Fruit fly (Drosophila melanogaster) whole organism, embryonic: ENCODE results near the gene CG8292.

ENCODE experiments used
- Adf1 ChIP-seq: fragments of 200-800 bp; sonication (Bioruptor generic); IDR thresholded peaks from 2 replicates; pipeline ENCODE4 v1.3.6; 2022; ENCODE audit warnings: missing biosample characterization, missing genetic modification characterization
- BEAF-32 ChIP-seq: fragments of 200-800 bp; sonication (Bioruptor generic); optimal IDR thresholded peaks from 3 replicates; lab custom pipeline; 2017; ENCODE audit warnings: missing biosample characterization, missing genetic modification characterization, mild to moderate bottlenecking, moderate library complexity, missing genetic modification reagents
- Bdp1 ChIP-seq: fragments of 200-800 bp; sonication (Bioruptor generic); optimal IDR thresholded peaks from 3 replicates; lab custom pipeline; 2016; ENCODE audit warnings: missing biosample characterization, missing genetic modification characterization
- CG12659 ChIP-seq: fragments of 200-800 bp; sonication (Bioruptor generic); optimal IDR thresholded peaks from 3 replicates; lab custom pipeline; 2017; ENCODE audit warnings: mild to moderate bottlenecking, missing biosample characterization, missing genetic modification reagents, missing genetic modification characterization
- CG14860 ChIP-seq: fragments of 200-800 bp; sonication (Bioruptor generic); IDR thresholded peaks from 3 replicates; pipeline ENCODE4 v1.3.6; 2022; ENCODE audit warnings: missing biosample characterization, missing genetic modification characterization; ENCODE audit not compliant: partially characterized antibody
- CG1529 ChIP-seq: fragments of 200-800 bp; sonication (Bioruptor generic); optimal IDR thresholded peaks from 3 replicates; lab custom pipeline; 2018; ENCODE audit warnings: missing biosample characterization, missing genetic modification characterization
- CG16813 ChIP-seq: fragments of 200-800 bp; sonication (Bioruptor generic); IDR thresholded peaks from 3 replicates; pipeline ENCODE4 v1.3.6; 2022; ENCODE audit warnings: missing biosample characterization, missing genetic modification characterization; ENCODE audit not compliant: partially characterized antibody
- CG1792 ChIP-seq: fragments of 200-800 bp; sonication (Bioruptor generic); optimal IDR thresholded peaks from 2 replicates; lab custom pipeline; 2016; ENCODE audit warnings: missing biosample characterization, missing genetic modification characterization
- CG31365 ChIP-seq: fragments of 200-800 bp; sonication (Bioruptor generic); optimal IDR thresholded peaks from 2 replicates; lab custom pipeline; 2018; ENCODE audit warnings: missing biosample characterization, mild to moderate bottlenecking, missing genetic modification characterization
- CG32767 ChIP-seq: fragments of 200-800 bp; sonication (Bioruptor generic); IDR thresholded peaks from 2 replicates; pipeline ENCODE4 v1.3.6; 2022; ENCODE audit warnings: missing biosample characterization, missing genetic modification characterization
- CG6254 ChIP-seq: fragments of 200-800 bp; sonication (Bioruptor generic); optimal IDR thresholded peaks from 3 replicates; lab custom pipeline; 2017; ENCODE audit warnings: mild to moderate bottlenecking, missing biosample characterization, missing genetic modification reagents, missing genetic modification characterization
- CG6683 ChIP-seq: fragments of 200-800 bp; sonication (Bioruptor generic); optimal IDR thresholded peaks from 2 replicates; lab custom pipeline; 2017; ENCODE audit warnings: missing biosample characterization, mild to moderate bottlenecking, missing genetic modification characterization, missing genetic modification reagents
- CG6791 ChIP-seq: fragments of 200-800 bp; sonication (Bioruptor generic); IDR thresholded peaks from 3 replicates; pipeline ENCODE4 v1.3.6; 2022; ENCODE audit warnings: missing biosample characterization, missing genetic modification characterization; ENCODE audit not compliant: partially characterized antibody
- CG9437 ChIP-seq: fragments of 200-800 bp; sonication (Bioruptor generic); optimal IDR thresholded peaks from 2 replicates; lab custom pipeline; 2018; ENCODE audit warnings: missing biosample characterization, mild to moderate bottlenecking, missing genetic modification characterization
- CG9609 ChIP-seq: fragments of 200-800 bp; sonication (Bioruptor generic); optimal IDR thresholded peaks from 3 replicates; lab custom pipeline; 2016; ENCODE audit warnings: missing biosample characterization, missing genetic modification characterization
- CG9727 ChIP-seq: fragments of 200-800 bp; sonication (Bioruptor generic); optimal IDR thresholded peaks from 3 replicates; lab custom pipeline; 2017; ENCODE audit warnings: missing biosample characterization, mild to moderate bottlenecking, missing genetic modification characterization
- CG9932 ChIP-seq: fragments of 200-800 bp; sonication (Bioruptor generic); IDR thresholded peaks from 2 replicates; pipeline ENCODE4 v1.3.6; 2022; ENCODE audit warnings: missing biosample characterization, missing genetic modification characterization
- CoRest ChIP-seq: fragments of 200-800 bp; sonication (Bioruptor generic); optimal IDR thresholded peaks from 3 replicates; lab custom pipeline; 2018; ENCODE audit warnings: missing biosample characterization, mild to moderate bottlenecking, missing genetic modification characterization, moderate library complexity
- Dfd ChIP-seq, 2 experiments: fragments of >200 bp; optimal IDR thresholded peaks; 2 replicates each; lab custom pipeline; 2017; ENCODE audit warnings: missing biosample characterization in 2 of 2, missing genetic modification characterization in 2 of 2
- Dll ChIP-seq: fragments of 200-800 bp; sonication (Bioruptor generic); IDR thresholded peaks from 4 replicates; pipeline ENCODE4 v1.3.6; 2022; ENCODE audit warnings: missing biosample characterization, missing genetic modification characterization; ENCODE audit not compliant: partially characterized antibody
- Doc3 ChIP-seq: fragments of 200-800 bp; sonication (Bioruptor generic); IDR thresholded peaks from 3 replicates; pipeline ENCODE4 v1.3.6; 2022; ENCODE audit warnings: missing biosample characterization, missing genetic modification characterization; ENCODE audit not compliant: partially characterized antibody
- HLH54F ChIP-seq: fragments of 200-800 bp; sonication (Bioruptor generic); optimal IDR thresholded peaks from 3 replicates; lab custom pipeline; 2016; ENCODE audit warnings: missing biosample characterization, missing genetic modification characterization
- HLHmδ ChIP-seq: fragments of 200-800 bp; sonication (Bioruptor generic); optimal IDR thresholded peaks from 2 replicates; lab custom pipeline; 2018; ENCODE audit warnings: missing biosample characterization, mild to moderate bottlenecking, missing genetic modification characterization, moderate library complexity
- Hmr ChIP-seq: fragments of 200-800 bp; sonication (Bioruptor generic); optimal IDR thresholded peaks from 3 replicates; lab custom pipeline; 2017; ENCODE audit warnings: mild to moderate bottlenecking, missing biosample characterization, missing genetic modification reagents, missing genetic modification characterization
- Hr39 ChIP-seq: fragments of >200 bp; optimal IDR thresholded peaks from 2 replicates; lab custom pipeline; 2017
- Jarid2 ChIP-seq: fragments of 200-800 bp; sonication (Bioruptor generic); optimal IDR thresholded peaks from 3 replicates; lab custom pipeline; 2017; ENCODE audit warnings: mild to moderate bottlenecking, missing biosample characterization, missing genetic modification reagents, missing genetic modification characterization
- Max ChIP-seq: fragments of 200-800 bp; sonication (Bioruptor generic); optimal IDR thresholded peaks from 2 replicates; lab custom pipeline; 2016; ENCODE audit warnings: missing biosample characterization, mild to moderate bottlenecking, missing genetic modification characterization
- Nf-YB ChIP-seq: fragments of 200-800 bp; sonication (Bioruptor generic); optimal IDR thresholded peaks from 3 replicates; lab custom pipeline; 2019; ENCODE audit warnings: missing biosample characterization, mild to moderate bottlenecking, missing genetic modification characterization, moderate library complexity
- ara ChIP-seq: fragments of 200-800 bp; sonication (Bioruptor generic); IDR thresholded peaks from 2 replicates; pipeline ENCODE4 v1.3.6; 2022; ENCODE audit warnings: missing biosample characterization, missing genetic modification characterization
- bab2 ChIP-seq: fragments of 200-800 bp; sonication (Bioruptor generic); optimal IDR thresholded peaks from 2 replicates; lab custom pipeline; 2016; ENCODE audit warnings: missing biosample characterization, missing genetic modification characterization
- bbx ChIP-seq: fragments of 200-800 bp; sonication (Bioruptor generic); IDR thresholded peaks from 2 replicates; pipeline ENCODE4 v1.3.6; 2022; ENCODE audit warnings: missing biosample characterization, missing genetic modification characterization; ENCODE audit not compliant: partially characterized antibody
- cas ChIP-seq: fragments of 200-800 bp; sonication (Bioruptor generic); IDR thresholded peaks from 2 replicates; pipeline ENCODE4 v1.3.6; 2022; ENCODE audit warnings: missing biosample characterization, missing genetic modification characterization
- dm ChIP-seq: fragments of 200-800 bp; sonication (Bioruptor generic); optimal IDR thresholded peaks from 3 replicates; lab custom pipeline; 2016; ENCODE audit warnings: missing biosample characterization, missing genetic modification characterization
- emc ChIP-seq: fragments of 200-800 bp; sonication (Bioruptor generic); optimal IDR thresholded peaks from 2 replicates; lab custom pipeline; 2016; ENCODE audit warnings: missing biosample characterization, missing genetic modification characterization
- ems ChIP-seq: fragments of 200-800 bp; sonication (Bioruptor generic); optimal IDR thresholded peaks from 3 replicates; lab custom pipeline; 2016; ENCODE audit warnings: missing biosample characterization, missing genetic modification characterization
- eyg ChIP-seq: fragments of 200-800 bp; sonication (Bioruptor generic); optimal IDR thresholded peaks from 3 replicates; lab custom pipeline; 2016; ENCODE audit warnings: missing biosample characterization, missing genetic modification characterization
- grn ChIP-seq: fragments of 200-800 bp; sonication (Bioruptor generic); optimal IDR thresholded peaks from 3 replicates; lab custom pipeline; 2017; ENCODE audit warnings: missing biosample characterization, missing genetic modification characterization
- hbn ChIP-seq: fragments of 200-800 bp; sonication (Bioruptor generic); IDR thresholded peaks from 2 replicates; pipeline ENCODE4 v1.3.6; 2022; ENCODE audit warnings: missing biosample characterization, missing genetic modification characterization; ENCODE audit not compliant: partially characterized antibody
- her ChIP-seq: fragments of 200-800 bp; sonication (Bioruptor generic); optimal IDR thresholded peaks from 2 replicates; lab custom pipeline; 2016; ENCODE audit warnings: missing biosample characterization, missing genetic modification characterization
- nerfin-2 ChIP-seq: fragments of 200-800 bp; sonication (Bioruptor generic); IDR thresholded peaks from 2 replicates; pipeline ENCODE4 v1.3.6; 2022; ENCODE audit warnings: missing biosample characterization, missing genetic modification characterization; ENCODE audit not compliant: partially characterized antibody
- seq ChIP-seq: fragments of 200-800 bp; sonication (Bioruptor generic); IDR thresholded peaks from 2 replicates; pipeline ENCODE4 v1.3.6; 2022; ENCODE audit warnings: missing biosample characterization, missing genetic modification characterization
- slou ChIP-seq: fragments of 200-800 bp; sonication (Bioruptor generic); optimal IDR thresholded peaks from 3 replicates; lab custom pipeline; 2016; ENCODE audit warnings: missing biosample characterization, missing genetic modification characterization
- so ChIP-seq: fragments of 200-800 bp; sonication (Bioruptor generic); IDR thresholded peaks from 3 replicates; pipeline ENCODE4 v1.3.6; 2022; ENCODE audit warnings: missing biosample characterization, missing genetic modification characterization
- sob ChIP-seq: fragments of 200-800 bp; sonication (Bioruptor generic); IDR thresholded peaks from 2 replicates; pipeline ENCODE4 v1.3.6; 2022; ENCODE audit warnings: missing biosample characterization, missing genetic modification characterization
- stc ChIP-seq: fragments of 200-800 bp; sonication (Bioruptor generic); IDR thresholded peaks from 2 replicates; pipeline ENCODE4 v1.3.6; 2022; ENCODE audit warnings: missing biosample characterization, missing genetic modification characterization
- stwl ChIP-seq: fragments of 200-800 bp; sonication (Bioruptor generic); optimal IDR thresholded peaks from 3 replicates; lab custom pipeline; 2018; ENCODE audit warnings: missing biosample characterization, mild to moderate bottlenecking, missing genetic modification characterization, moderate library complexity
- tll ChIP-seq, 2 experiments: fragments of 200-800 bp in 1 of 2; fragments of >200 bp in 1 of 2; sonication (Bioruptor generic) in 1 of 2; optimal IDR thresholded peaks; 2 replicates each; lab custom pipeline; 2017 to 2019; ENCODE audit warnings: missing biosample characterization in 2 of 2, missing genetic modification characterization in 2 of 2, mild to moderate bottlenecking in 1 of 2, moderate library complexity in 1 of 2
- ttk ChIP-seq: fragments of 200-800 bp; sonication (Bioruptor generic); IDR thresholded peaks from 2 replicates; pipeline ENCODE4 v2.1.2; 2022; ENCODE audit warnings: missing biosample characterization, missing genetic modification characterization
- zen2 ChIP-seq: fragments of 200-800 bp; sonication (Bioruptor generic); IDR thresholded peaks from 3 replicates; pipeline ENCODE4 v1.3.6; 2022; ENCODE audit warnings: missing biosample characterization, missing genetic modification characterization; ENCODE audit not compliant: partially characterized antibody

Gene CG8292

dm6 chr2L:8239712-8240245 lies 22.0 kb upstream of the CG8292 start, which contains the start of gene Pvr (continued):
- TF ChIP-seq Jarid2 (GFP tag; lab: Kevin White, UChicago) (peak; percentile 88), tll (GFP tag; optimal IDR thresholded peaks at IDR 0.05; lab: Kevin White, UChicago) (peak in 1 of 2 experiments; percentile 14), CG1792 (GFP tag; lab: Kevin White, UChicago) (no peak), CG32767 (GFP tag; lab: Robert Waterston, UW) (no peak), dm (GFP tag; lab: Kevin White, UChicago) (no peak), so (GFP tag; lab: Robert Waterston, UW) (peak; percentile 68; the same call in 1 of the 3 replicates), CG14860 (GFP tag; lab: Robert Waterston, UW) (peak; percentile 94), CG1529 (no peak), CG16813 (peak; percentile 90), CG6791 (GFP tag; lab: Robert Waterston, UW) (peak; percentile 95), Bdp1 (no peak), cas (no peak), emc (GFP tag; lab: Kevin White, UChicago) (no peak), CoRest (tag; lab: Kevin White, UChicago) (peak; percentile 29), Dfd (GFP tag; optimal IDR thresholded peaks at IDR 0.05; lab: Kevin White, UChicago) (no peak), Hr39 (lab: Kevin White, UChicago) (no peak), CG9727 (GFP tag; lab: Kevin White, UChicago) (no peak), Dll (GFP tag; lab: Robert Waterston, UW) (peak; percentile 97), CG9609 (GFP tag; lab: Kevin White, UChicago) (no peak), HLH54F (no peak), grn (GFP tag; lab: Kevin White, UChicago) (peak; percentile 11), CG9932 (GFP tag; lab: Robert Waterston, UW) (no peak; the same call in 1 of the 2 replicates), bab2 (GFP tag; lab: Kevin White, UChicago) (no peak), HLHmδ (GFP tag; lab: Kevin White, UChicago) (peak; percentile 19), CG9437 (GFP tag; lab: Kevin White, UChicago) (peak; percentile 50), hbn (GFP tag; lab: Robert Waterston, UW) (peak; percentile 96), CG12659 (GFP tag; lab: Kevin White, UChicago) (peak; percentile 55), stwl (tag; lab: Kevin White, UChicago) (peak; percentile 94), ttk (GFP tag; lab: Robert Waterston, UW) (no peak), bbx (GFP tag; lab: Robert Waterston, UW) (peak; percentile 97), eyg (no peak), Max (GFP tag; lab: Kevin White, UChicago) (peak; percentile 4), BEAF-32 (GFP tag; lab: Kevin White, UChicago) (peak; percentile 95), CG6683 (GFP tag; lab: Kevin White, UChicago) (no peak), Hmr (peak; percentile 64), sob (0 out of 2 replicates have a peak, but pooled peaks have one; percentile 14), slou (GFP tag; lab: Kevin White, UChicago) (no peak), zen2 (peak; percentile 95), ems (GFP tag; lab: Kevin White, UChicago) (peak; percentile 32), Nf-YB (GFP tag; lab: Kevin White, UChicago) (no peak), nerfin-2 (GFP tag; lab: Robert Waterston, UW) (peak; percentile 89), Doc3 (peak; percentile 97), Adf1 (GFP tag; lab: Robert Waterston, UW) (peak; percentile 21; the same call in 1 of the 2 replicates), CG6254 (GFP tag; lab: Kevin White, UChicago) (no peak), ara (no peak), her (no peak), seq (GFP tag; lab: Robert Waterston, UW) (no peak), stc (GFP tag; lab: Robert Waterston, UW) (peak; percentile 15; the same call in 1 of the 2 replicates), CG31365 (tag; lab: Kevin White, UChicago) (no peak)
